Fruit fly (Drosophila melanogaster) whole organism, embryonic: ENCODE measurements around the gene CG9782.

Experiments used
- CG15479 ChIP-seq: fragments of 200-800 bp; sonication (Bioruptor generic); optimal IDR thresholded peaks from 3 replicates; lab custom pipeline; 2019; ENCODE audit warnings: missing biosample characterization, mild to moderate bottlenecking, missing genetic modification characterization, moderate library complexity
- CG3838 ChIP-seq: fragments of 200-800 bp; sonication (Bioruptor generic); optimal IDR thresholded peaks from 3 replicates; lab custom pipeline; 2016; ENCODE audit warnings: missing biosample characterization, missing genetic modification characterization
- CG4707 ChIP-seq: fragments of 200-800 bp; sonication (Bioruptor generic); optimal IDR thresholded peaks from 2 replicates; lab custom pipeline; 2018; ENCODE audit warnings: missing biosample characterization, mild to moderate bottlenecking, missing genetic modification characterization, moderate library complexity
- CG8290 ChIP-seq, 3 experiments: fragments of 200-800 bp; sonication (Bioruptor generic); optimal IDR thresholded peaks; 2 replicates each; lab custom pipeline; 2016 to 2019; ENCODE audit warnings: missing biosample characterization in 3 of 3, missing genetic modification characterization in 3 of 3, mild to moderate bottlenecking in 2 of 3, moderate library complexity in 1 of 3
- slbo ChIP-seq: fragments of 200-800 bp; sonication (Bioruptor generic); IDR thresholded peaks from 2 replicates; pipeline ENCODE4 v1.3.6; 2022; ENCODE audit warnings: missing biosample characterization, missing genetic modification characterization
- twi ChIP-seq: fragments of 200-800 bp; optimal IDR thresholded peaks from 2 replicates; lab custom pipeline; 2019; ENCODE audit warnings: missing biosample characterization, mild to moderate bottlenecking, missing genetic modification characterization, moderate library complexity

- TF ChIP-seq CG15479 (GFP tag; lab: Kevin White, UChicago): no peak
- TF ChIP-seq twi (tag; lab: Kevin White, UChicago): no peak
- TF ChIP-seq CG8290 (GFP tag; optimal IDR thresholded peaks at IDR 0.05; lab: Kevin White, UChicago): no peak
- TF ChIP-seq CG8290 (tag; optimal IDR thresholded peaks at IDR 0.05; lab: Kevin White, UChicago): peak in 1 of 2 experiments; percentile 38
- TF ChIP-seq CG4707 (GFP tag; lab: Kevin White, UChicago): no peak
- no peak for TF ChIP-seq CG3838 (GFP tag; lab: Kevin White, UChicago)
- TF ChIP-seq slbo (GFP tag; lab: Robert Waterston, UW): peak; percentile 44; the same call in 1 of the 2 replicates
Measured at dm6 chrX:16637106-16637590, 15.8 kb upstream of the CG9782 start, which contains the start of gene Rok.
